Worm (Caenorhabditis elegans): ENCODE data around the gene pqn-80.
A peak's percentile ranks its signal among the peaks of the same experiment; 100 is the strongest.

DNA sequence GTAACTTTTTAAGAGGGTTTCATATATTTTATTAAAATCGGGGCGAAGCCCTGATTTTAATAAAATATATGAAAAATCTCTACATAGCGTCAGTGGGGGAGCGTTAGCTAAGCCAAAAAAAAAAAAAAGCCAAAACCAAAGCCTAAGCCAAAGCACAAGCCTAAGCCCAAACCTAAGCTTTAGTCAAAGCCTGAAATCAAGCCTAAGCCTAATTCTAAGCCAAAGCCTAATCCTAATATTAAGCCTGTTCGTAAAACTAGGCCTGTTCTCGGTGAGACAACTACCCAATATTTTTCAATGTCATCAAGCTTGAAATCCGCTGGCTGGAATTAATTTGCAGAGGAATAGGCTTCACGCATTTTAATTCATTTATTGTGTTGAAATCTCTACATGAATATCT, 30.7 kb upstream of the pqn-80 start:
- no peak for TF ChIP-seq fkh-10 (GFP tag; optimal IDR thresholded peaks at IDR 0.05)
- TF ChIP-seq ama-1 (optimal IDR thresholded peaks at IDR 0.05), result peak; percentile 80
- no peak for TF ChIP-seq nhr-237 (tag; optimal IDR thresholded peaks at IDR 0.05)
- TF ChIP-seq ceh-16 (tag; optimal IDR thresholded peaks at IDR 0.05), result no peak
- TF ChIP-seq nhr-77 (tag; optimal IDR thresholded peaks at IDR 0.05), result no peak
